Worm (Caenorhabditis elegans): Measurements from ENCODE around the gene mlt-11.

Gene mlt-11

ce11 chrV:20656626-20657025 is 10.4 kb upstream of the mlt-11 start:
- TF ChIP-seq egl-18 (GFP tag; IDR thresholded peaks at IDR 0.05) = no peak
- no peak for TF ChIP-seq D2030.7 (GFP tag; IDR thresholded peaks at IDR 0.05)

- TF ChIP-seq lin-40 (tag; optimal IDR thresholded peaks at IDR 0.05) = no peak
- no peak for TF ChIP-seq nhr-120 (GFP tag; IDR thresholded peaks at IDR 0.05)
- TF ChIP-seq attf-3 (GFP tag; conservative IDR thresholded peaks at IDR 0.05) = no peak
- TF ChIP-seq chd-7 (tag; optimal IDR thresholded peaks at IDR 0.05) = no peak
- no peak for TF ChIP-seq hrde-1 (tag; optimal IDR thresholded peaks at IDR 0.05; ENCODE audit: borderline replicate concordance)
- no peak for TF ChIP-seq B0035.1 (tag; optimal IDR thresholded peaks at IDR 0.05)
- no peak for TF ChIP-seq cebp-1 (GFP tag; IDR thresholded peaks at IDR 0.05)
- TF ChIP-seq cebp-1 (tag; optimal IDR thresholded peaks at IDR 0.05) = peak; percentile 47
These were observed 7.0 kb upstream of the mlt-11 start, which contains the start of gene W01F3.2 for ce11 chrV:20660025-20660424. Gene W01F3.2, plus strand, starts transcription at chrV:20660325.

- TF ChIP-seq pbrm-1 (GFP tag; IDR thresholded peaks at IDR 0.05) (no peak), ztf-22 (GFP tag; optimal IDR thresholded peaks at IDR 0.05) (no peak), sdz-38 (tag; optimal IDR thresholded peaks at IDR 0.05) (no peak), fkh-3 (tag; optimal IDR thresholded peaks at IDR 0.05) (no peak), snpc-3.4 (tag; optimal IDR thresholded peaks at IDR 0.05) (no peak), mcd-1 (GFP tag; IDR thresholded peaks at IDR 0.05) (no peak), hlh-12 (tag; optimal IDR thresholded peaks at IDR 0.05) (no peak), lin-35 (GFP tag; optimal IDR thresholded peaks at IDR 0.05) (no peak), snpc-4 (GFP tag; optimal IDR thresholded peaks at IDR 0.05) (no peak), snpc-4 (tag; optimal IDR thresholded peaks at IDR 0.05) (no peak)
These were observed 4.5 kb upstream of the mlt-11 start for ce11 chrV:20662474-20662873.

- no peak for TF ChIP-seq madf-6 (GFP tag; IDR thresholded peaks at IDR 0.05)
- no peak for TF ChIP-seq F57C9.4 (tag; optimal IDR thresholded peaks at IDR 0.05)
These were observed 3.3 kb upstream of the mlt-11 start for ce11 chrV:20663736-20664135.

ce11 chrV:20664930-20665329 is 2.1 kb upstream of the mlt-11 start:
- TF ChIP-seq nfyb-1 (GFP tag; IDR thresholded peaks at IDR 0.05) (no peak), sdz-38 (tag; optimal IDR thresholded peaks at IDR 0.05) (no peak), F10E7.11 (tag; optimal IDR thresholded peaks at IDR 0.05) (no peak), akir-1 (GFP tag; optimal IDR thresholded peaks at IDR 0.05) (no peak), lsy-27 (tag; optimal IDR thresholded peaks at IDR 0.05; ENCODE audit: borderline replicate concordance, insufficient read depth) (no peak)

ce11 chrV:20670625-20671024 is 3.6 kb downstream of the mlt-11 start:
- TF ChIP-seq zfh-2 (GFP tag; conservative IDR thresholded peaks at IDR 0.05) = peak; percentile 54; the same call in 1 of the 2 replicates
- no peak for TF ChIP-seq cebp-1 (GFP tag; IDR thresholded peaks at IDR 0.05)
- no peak for TF ChIP-seq cebp-1 (tag; optimal IDR thresholded peaks at IDR 0.05)
- TF ChIP-seq pbrm-1 (GFP tag; IDR thresholded peaks at IDR 0.05) = no peak

ce11 chrV:20680189-20680588 is 13.2 kb downstream of the mlt-11 start:
- TF ChIP-seq dpff-1 (tag; optimal IDR thresholded peaks at IDR 0.05) (no peak), lsl-1 (GFP tag; optimal IDR thresholded peaks at IDR 0.05) (no peak), mxl-1 (tag; optimal IDR thresholded peaks at IDR 0.05) (no peak), aptf-3 (GFP tag; IDR thresholded peaks at IDR 0.05) (no peak), lin-40 (tag; optimal IDR thresholded peaks at IDR 0.05) (no peak), F57A8.1 (GFP tag; optimal IDR thresholded peaks at IDR 0.05) (no peak), mcd-1 (GFP tag; IDR thresholded peaks at IDR 0.05) (no peak), zim-3 (tag; optimal IDR thresholded peaks at IDR 0.05) (no peak), fkh-3 (tag; optimal IDR thresholded peaks at IDR 0.05) (no peak), zfh-2 (GFP tag; conservative IDR thresholded peaks at IDR 0.05) (no peak), B0336.3 (GFP tag; IDR thresholded peaks at IDR 0.05) (no peak), ceh-40 (GFP tag; IDR thresholded peaks at IDR 0.05) (no peak), athp-1 (tag; optimal IDR thresholded peaks at IDR 0.05) (no peak)

All from whole organism, young adult.